Worm (Caenorhabditis elegans): ENCODE results near the gene F22E5.2.

DNA sequence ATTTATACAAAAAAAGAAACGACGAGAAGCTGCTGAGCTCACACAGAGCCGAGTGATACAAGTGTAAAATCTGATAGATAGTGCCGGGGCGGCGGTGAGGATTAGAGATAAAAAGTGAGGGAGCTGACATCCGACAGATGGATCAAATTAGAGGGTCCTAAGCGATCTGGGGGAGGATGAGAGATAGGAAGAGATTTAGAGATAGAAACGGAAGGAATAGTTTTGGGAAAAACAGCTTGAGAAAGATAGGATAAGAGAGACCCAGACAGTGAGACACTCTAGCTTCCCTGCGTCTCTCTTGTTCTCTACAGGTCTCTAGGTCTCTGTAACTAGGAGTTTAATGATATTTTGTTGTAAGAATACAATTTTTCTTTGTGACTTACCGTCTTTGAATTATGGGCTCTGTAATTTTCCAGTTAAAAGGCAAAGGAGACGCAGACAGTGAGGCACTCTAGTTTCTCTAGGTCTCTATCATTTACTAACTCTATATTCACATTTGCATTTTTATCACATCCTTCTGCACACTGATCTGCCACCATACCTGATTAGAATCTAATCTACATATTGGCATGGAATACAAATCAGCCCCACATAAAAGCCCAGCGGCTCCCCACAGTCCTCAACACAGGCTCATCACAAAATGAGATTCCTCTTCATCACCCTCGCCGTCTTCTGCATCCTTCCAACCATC, 21.9 kb downstream of the F22E5.2 start, which contains the start of the genes sup-9 and nspf-1:
- TF ChIP-seq hmbx-1 (tag; optimal IDR thresholded peaks at IDR 0.05) (no peak), ama-1 (optimal IDR thresholded peaks at IDR 0.05) (no peak), hnd-1 (tag; optimal IDR thresholded peaks at IDR 0.05) (no peak), sea-1 (GFP tag; conservative IDR thresholded peaks at IDR 0.05) (no peak), tbx-11 (GFP tag; IDR thresholded peaks at IDR 0.05) (no peak), flt-1 (GFP tag; IDR thresholded peaks at IDR 0.05) (no peak), aly-1 (tag; optimal IDR thresholded peaks at IDR 0.05) (no peak), F13C5.2 (tag; optimal IDR thresholded peaks at IDR 0.05) (no peak), tbx-37 (GFP tag; conservative IDR thresholded peaks at IDR 0.05) (no peak)
